Fruit fly (Drosophila melanogaster): Measurements from ENCODE around the gene Tgi.

dm6 chr3L:13486860-13487404, 335 bp downstream of the Tgi start:
- TF ChIP-seq CG16779 (tag; optimal IDR thresholded peaks at IDR 0.05) (peak; percentile 19), CG8632 (GFP tag; optimal IDR thresholded peaks at IDR 0.05) (no peak), CG8119 (GFP tag; IDR thresholded peaks at IDR 0.05) (peak; percentile 56; the same call in 1 of the 3 replicates), OdsH (GFP tag; optimal IDR thresholded peaks at IDR 0.05) (no peak)

Measured in whole organism, prepupa.